Fruit fly (Drosophila melanogaster): ENCODE data around the gene lqfR.

Gene lqfR

dm6 chr3R:22465984-22466530 is 55.0 kb downstream of the lqfR start, which contains the start of gene Pebp1:
Gene Pebp1 (plus strand): TSS chr3R:22466034.
- TF ChIP-seq bab1 (GFP tag; optimal IDR thresholded peaks at IDR 0.05) (no peak), CG7045 (GFP tag; optimal IDR thresholded peaks at IDR 0.05) (no peak), Crg-1 (GFP tag; optimal IDR thresholded peaks at IDR 0.05) (no peak), CG14711 (tag; optimal IDR thresholded peaks at IDR 0.05) (no peak), Hr96 (GFP tag; optimal IDR thresholded peaks at IDR 0.05) (no peak), toe (GFP tag; optimal IDR thresholded peaks at IDR 0.05) (no peak), kay (GFP tag; ENCODE audit: borderline replicate concordance) (no peak), tj (GFP tag; optimal IDR thresholded peaks at IDR 0.05) (no peak), CG1620 (GFP tag; optimal IDR thresholded peaks at IDR 0.05) (no peak), CG5204 (GFP tag; optimal IDR thresholded peaks at IDR 0.05) (no peak), CG11617 (GFP tag; optimal IDR thresholded peaks at IDR 0.05) (no peak), Clk (GFP tag; optimal IDR thresholded peaks at IDR 0.05) (no peak), cic (GFP tag; optimal IDR thresholded peaks at IDR 0.05) (no peak), ovo (GFP tag; optimal IDR thresholded peaks at IDR 0.05) (no peak), cnc (optimal IDR thresholded peaks at IDR 0.05) (no peak), CG33017 (tag; optimal IDR thresholded peaks at IDR 0.05) (no peak), Mnt (GFP tag; optimal IDR thresholded peaks at IDR 0.05) (no peak), CG7101 (tag; optimal IDR thresholded peaks at IDR 0.05) (no peak), CG12768 (GFP tag; optimal IDR thresholded peaks at IDR 0.05) (no peak), pad (GFP tag; optimal IDR thresholded peaks at IDR 0.05) (no peak)

dm6 chr3R:22467939-22468571 is 57.0 kb downstream of the lqfR start, which contains the start of the genes CG5377 and Nrx-1:
Gene CG5377 (minus strand): TSS chr3R:22468157.
Gene Nrx-1 (plus strand): TSS chr3R:22468512.
- TF ChIP-seq Mnt (GFP tag; optimal IDR thresholded peaks at IDR 0.05) (no peak), kay (GFP tag; ENCODE audit: borderline replicate concordance) (peak; percentile 74), CG14711 (tag; optimal IDR thresholded peaks at IDR 0.05) (no peak), pad (GFP tag; optimal IDR thresholded peaks at IDR 0.05) (no peak), ovo (GFP tag; optimal IDR thresholded peaks at IDR 0.05) (peak; percentile 79), CG12768 (GFP tag; optimal IDR thresholded peaks at IDR 0.05) (no peak), Crg-1 (GFP tag; optimal IDR thresholded peaks at IDR 0.05) (no peak), bab1 (GFP tag; optimal IDR thresholded peaks at IDR 0.05) (peak; percentile 60), cic (GFP tag; optimal IDR thresholded peaks at IDR 0.05) (peak; percentile 19), Clk (GFP tag; optimal IDR thresholded peaks at IDR 0.05) (no peak), CG7101 (tag; optimal IDR thresholded peaks at IDR 0.05) (no peak)

Data from whole organism, adult.